Worm (Caenorhabditis elegans) whole organism, young adult: ENCODE data around the gene F56H9.9.

Experiments used
- Y56A3A.18 ChIP-seq: fragments of 200-800 bp; sonication (Bioruptor generic); IDR thresholded peaks from 2 replicates; pipeline ENCODE4 v1.3.6; 2022; ENCODE audit warnings: missing genetic modification reagents, missing genetic modification characterization, missing compliant biosample characterization
- akir-1 ChIP-seq: fragments of 200-800 bp; sonication (Bioruptor generic); optimal IDR thresholded peaks from 2 replicates; lab custom pipeline; 2018; ENCODE audit warnings: mild to moderate bottlenecking, missing genetic modification characterization, moderate library complexity, missing compliant biosample characterization
- aptf-3 ChIP-seq: fragments of 200-800 bp; sonication (Bioruptor generic); IDR thresholded peaks from 2 replicates; pipeline ENCODE4 v1.3.6; 2022; ENCODE audit warnings: missing genetic modification characterization, missing compliant biosample characterization
- pha-4 ChIP-seq: fragments of 150-350 bp; sonication (generic microtip); optimal IDR thresholded peaks from 2 replicates; lab custom pipeline; 2014; ENCODE audit warnings: missing biosample characterization, missing genetic modification reagents, missing genetic modification characterization
- ztf-18 ChIP-seq: sonication (generic microtip); optimal IDR thresholded peaks from 2 replicates; lab custom pipeline; 2016; ENCODE audit warnings: missing genotype, mild to moderate bottlenecking, missing genetic modification characterization, missing compliant biosample characterization

ce11 chrV:12608857-12609256, 15.4 kb downstream of the F56H9.9 start, which contains the start of gene ZC116.5:
- no peak for TF ChIP-seq akir-1 (GFP tag; lab: Kevin White, UChicago)
- no peak for TF ChIP-seq pha-4
- no peak for TF ChIP-seq aptf-3 (GFP tag; lab: Robert Waterston, UW)
- no peak for TF ChIP-seq Y56A3A.18 (GFP tag; lab: Robert Waterston, UW)
- no peak for TF ChIP-seq ztf-18 (tag; lab: Kevin White, UChicago)
